Worm (Caenorhabditis elegans): ENCODE data around the gene T26A5.6.

- peak; percentile 40 for TF ChIP-seq nhr-76 (tag; optimal IDR thresholded peaks at IDR 0.05)
- TF ChIP-seq ctbp-1 (GFP tag; IDR thresholded peaks at IDR 0.05) = peak; percentile 56; the same call in 1 of the 2 replicates
- TF ChIP-seq ceh-44 (GFP tag; IDR thresholded peaks at IDR 0.05) = no peak
- TF ChIP-seq ama-1 (optimal IDR thresholded peaks at IDR 0.05) = no peak
- peak; percentile 88 for TF ChIP-seq egl-43 (GFP tag; IDR thresholded peaks at IDR 0.05)
- peak; percentile 62; the same call in 1 of the 2 replicates for TF ChIP-seq mxl-2 (GFP tag; conservative IDR thresholded peaks at IDR 0.05)
These were observed 29.5 kb downstream of the T26A5.6 start for ce11 chrIII:6420995-6421404.

All from whole organism, L4 larva.